Worm (Caenorhabditis elegans): Measurements from ENCODE around the gene ets-4.
A peak's percentile ranks its signal among the peaks of the same experiment; 100 is the strongest.

The ets-4 gene

DNA sequence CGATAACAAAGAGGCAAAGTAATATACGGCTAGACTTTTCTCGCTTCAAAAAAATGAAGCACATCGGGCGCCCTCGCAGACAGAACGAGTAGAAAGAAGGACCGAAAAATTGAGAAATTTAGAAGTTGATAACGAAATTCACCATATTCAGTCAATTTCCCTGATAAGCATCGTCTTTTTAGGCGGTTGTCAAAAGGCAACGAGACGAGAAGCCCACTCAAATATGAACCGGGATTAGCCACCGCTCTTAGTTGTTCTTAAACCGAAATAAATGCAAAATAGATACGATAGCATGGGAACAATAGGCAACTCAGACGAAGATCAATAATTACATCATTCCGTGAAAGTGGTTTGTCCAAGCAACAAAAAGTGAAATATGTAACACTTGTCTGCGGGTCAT, 15.5 kb upstream of the ets-4 start:
- TF ChIP-seq pqm-1 (tag; optimal IDR thresholded peaks at IDR 0.05) (peak; percentile 4), elt-2 (tag; optimal IDR thresholded peaks at IDR 0.05) (peak; percentile 64), nfya-1 (tag; optimal IDR thresholded peaks at IDR 0.05; ENCODE audit: insufficient read depth) (no peak)

DNA sequence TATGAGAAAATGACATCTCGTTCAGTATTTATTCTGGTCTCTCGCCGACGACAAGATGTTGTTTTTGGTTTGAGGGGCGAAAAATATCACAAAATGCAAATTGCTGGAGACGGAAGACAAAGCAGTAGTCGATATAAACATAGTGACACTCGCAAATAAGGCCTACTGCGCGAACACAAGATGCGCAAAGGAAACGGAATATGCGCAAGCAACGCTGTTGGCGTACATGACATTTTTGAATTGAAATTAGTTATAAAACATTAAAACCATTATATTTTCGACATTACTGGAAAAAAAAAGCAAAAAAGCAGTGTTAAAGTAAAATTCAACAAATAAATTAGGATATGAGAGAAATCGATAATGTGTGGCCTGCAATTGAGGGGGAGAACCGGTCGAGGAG, 13.7 kb upstream of the ets-4 start, which contains the start of gene cdf-1:
TSS of gene cdf-1 (minus strand) at position 136 of the 400 bp plus-strand sequence.
- TF ChIP-seq nhr-28 (tag; optimal IDR thresholded peaks at IDR 0.05) (no peak), ceh-82 (tag; optimal IDR thresholded peaks at IDR 0.05) (no peak), mdl-1 (tag; optimal IDR thresholded peaks at IDR 0.05) (no peak), lin-15B (tag; optimal IDR thresholded peaks at IDR 0.05) (peak; percentile 16), nfya-1 (tag; optimal IDR thresholded peaks at IDR 0.05; ENCODE audit: insufficient read depth) (peak; percentile 23), nhr-23 (tag; optimal IDR thresholded peaks at IDR 0.05) (peak; percentile 45), jun-1 (tag; optimal IDR thresholded peaks at IDR 0.05) (no peak), egl-27 (tag; optimal IDR thresholded peaks at IDR 0.05) (no peak), nhr-76 (tag; optimal IDR thresholded peaks at IDR 0.05) (no peak)

DNA sequence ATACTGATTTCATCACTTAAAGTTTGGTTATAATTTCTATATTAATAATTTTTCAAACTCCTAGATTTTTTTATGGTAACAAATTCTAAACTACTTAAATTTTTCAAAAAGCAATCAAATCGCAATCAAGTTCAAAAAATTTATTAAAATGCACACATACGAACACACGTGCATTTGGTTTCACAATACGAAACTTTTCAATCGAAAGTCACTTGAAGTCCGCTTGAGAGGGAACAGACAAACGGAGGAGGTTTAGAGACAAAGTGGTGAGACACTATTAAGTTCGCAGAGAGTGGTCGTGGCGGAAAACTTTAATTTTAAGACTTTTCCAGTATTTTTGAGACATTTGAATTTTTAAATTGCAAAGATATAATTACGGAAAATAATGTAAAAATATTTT, 13.0 kb upstream of the ets-4 start, which contains the start of gene glr-8:
TSS of gene glr-8 (plus strand) at position 319 of the 400 bp plus-strand sequence.
- no peak for TF ChIP-seq aly-2 (tag; optimal IDR thresholded peaks at IDR 0.05)
- no peak for TF ChIP-seq ceh-28 (tag; optimal IDR thresholded peaks at IDR 0.05)
- no peak for TF ChIP-seq nhr-76 (tag; optimal IDR thresholded peaks at IDR 0.05)
- no peak for TF ChIP-seq elt-1 (tag; optimal IDR thresholded peaks at IDR 0.05)
- TF ChIP-seq lin-15B (tag; optimal IDR thresholded peaks at IDR 0.05), result no peak
- TF ChIP-seq lsy-12 (tag; optimal IDR thresholded peaks at IDR 0.05), result no peak
- TF ChIP-seq fos-1 (tag; optimal IDR thresholded peaks at IDR 0.05), result no peak
- TF ChIP-seq pha-4 (tag; optimal IDR thresholded peaks at IDR 0.05), result no peak
- TF ChIP-seq nhr-43 (tag; optimal IDR thresholded peaks at IDR 0.05; ENCODE audit: poor library complexity, severe bottlenecking), result no peak
- TF ChIP-seq egl-27 (tag; optimal IDR thresholded peaks at IDR 0.05), result no peak
- no peak for TF ChIP-seq hmg-11 (tag; optimal IDR thresholded peaks at IDR 0.05)
- no peak for TF ChIP-seq ama-1 (optimal IDR thresholded peaks at IDR 0.05)
- no peak for TF ChIP-seq pqm-1 (tag; optimal IDR thresholded peaks at IDR 0.05)

DNA sequence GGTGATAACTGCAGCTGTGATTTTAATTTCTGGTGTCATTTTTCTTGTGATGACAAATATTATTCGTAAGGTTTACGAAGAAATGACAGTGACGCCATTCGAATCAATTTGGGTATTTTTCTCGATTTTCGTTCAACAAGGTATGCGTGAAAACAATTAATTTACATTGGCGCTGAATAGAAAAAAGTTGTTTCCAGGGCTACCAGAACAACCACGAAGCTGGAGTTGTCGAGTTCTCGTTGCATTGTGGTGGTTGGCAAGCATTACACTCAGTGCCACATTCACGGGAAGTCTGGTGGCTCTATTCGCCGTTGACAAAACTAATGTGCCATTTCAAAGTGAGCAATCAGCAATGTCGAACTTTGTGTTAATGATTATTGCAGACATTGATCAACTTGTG, 10.9 kb upstream of the ets-4 start:
- peak; percentile 29 for TF ChIP-seq egl-5 (tag; optimal IDR thresholded peaks at IDR 0.05)
- no peak for TF ChIP-seq ztf-4 (tag; optimal IDR thresholded peaks at IDR 0.05)

DNA sequence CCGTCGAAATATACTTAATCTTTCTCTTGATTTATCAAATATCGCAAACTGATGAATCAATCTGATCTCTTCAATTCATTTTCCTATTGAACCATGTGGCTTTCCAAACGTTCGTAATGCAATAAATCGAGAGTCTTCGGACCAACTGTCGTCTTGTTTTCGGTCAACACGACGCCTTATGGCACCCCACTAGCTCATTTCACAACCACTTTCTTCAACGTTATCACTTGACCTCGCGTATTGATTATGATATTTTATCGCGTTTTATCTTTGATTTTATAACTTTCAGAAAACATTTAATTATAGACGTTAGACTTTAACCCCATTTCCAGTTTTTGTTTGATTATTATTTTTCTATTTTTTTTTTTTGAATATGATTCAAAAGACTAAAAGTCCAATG, 8.9 kb upstream of the ets-4 start:
- TF ChIP-seq nhr-67 (tag; optimal IDR thresholded peaks at IDR 0.05) (no peak), elt-1 (tag; optimal IDR thresholded peaks at IDR 0.05) (no peak), pqm-1 (tag; optimal IDR thresholded peaks at IDR 0.05) (peak; percentile 27), egl-5 (tag; optimal IDR thresholded peaks at IDR 0.05) (peak; percentile 49), fkh-2 (tag; optimal IDR thresholded peaks at IDR 0.05) (no peak), elt-2 (tag; optimal IDR thresholded peaks at IDR 0.05) (peak; percentile 59), lin-15B (tag; optimal IDR thresholded peaks at IDR 0.05) (no peak)

DNA sequence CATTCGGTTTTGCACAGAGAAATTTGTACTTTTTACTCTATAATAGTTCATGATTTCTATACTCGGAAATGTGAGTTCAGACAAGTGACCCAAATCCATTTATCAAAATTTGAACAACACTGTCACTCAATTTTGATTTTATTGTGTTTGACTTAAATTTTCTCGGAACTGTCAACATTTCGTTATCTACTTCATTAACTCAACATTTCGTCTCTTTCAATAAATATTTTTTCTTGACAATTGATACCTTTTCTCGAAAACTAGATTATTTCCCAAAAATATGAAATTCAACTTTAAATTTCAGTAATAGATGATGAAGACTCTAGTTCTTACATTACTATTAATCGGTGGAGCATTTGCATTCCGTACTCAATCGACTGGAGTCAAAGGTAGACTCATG, 8.1 kb upstream of the ets-4 start, which contains the start of gene ttr-36:
TSS of gene ttr-36 (plus strand) at position 301 of the 400 bp plus-strand sequence.
- no peak for TF ChIP-seq ama-1 (optimal IDR thresholded peaks at IDR 0.05)
- TF ChIP-seq elt-2 (tag; optimal IDR thresholded peaks at IDR 0.05), result no peak
- TF ChIP-seq fkh-10 (GFP tag; optimal IDR thresholded peaks at IDR 0.05), result no peak
- no peak for TF ChIP-seq fkh-2 (tag; optimal IDR thresholded peaks at IDR 0.05)
- no peak for TF ChIP-seq ceh-82 (tag; optimal IDR thresholded peaks at IDR 0.05)
- TF ChIP-seq pha-4 (tag; optimal IDR thresholded peaks at IDR 0.05), result no peak

DNA sequence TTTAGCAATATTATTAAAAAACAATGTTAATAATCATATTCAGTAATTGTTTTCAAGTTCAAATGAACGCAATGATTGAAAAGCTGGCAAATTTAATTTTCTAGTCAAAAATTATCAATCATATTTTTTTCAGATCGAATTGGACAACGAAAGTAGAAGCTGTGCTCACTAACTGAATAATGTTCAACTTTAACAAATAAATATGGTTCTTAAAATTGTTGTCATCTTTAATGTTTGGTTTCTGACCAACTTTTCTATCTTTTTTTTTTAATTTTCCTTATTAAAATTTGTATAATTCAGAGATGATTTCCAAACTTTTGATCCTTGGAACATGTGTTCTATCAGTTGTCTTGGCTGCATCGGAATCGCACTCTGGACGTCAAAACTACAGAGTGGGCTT, 6.7 kb upstream of the ets-4 start, which contains the start of gene ttr-35:
TSS of gene ttr-35 (plus strand) at position 301 of the 400 bp plus-strand sequence.
- TF ChIP-seq mdl-1 (tag; optimal IDR thresholded peaks at IDR 0.05) (no peak), ama-1 (optimal IDR thresholded peaks at IDR 0.05) (no peak), nhr-77 (tag; optimal IDR thresholded peaks at IDR 0.05) (no peak), elt-1 (tag; optimal IDR thresholded peaks at IDR 0.05) (no peak), sea-2 (GFP tag; optimal IDR thresholded peaks at IDR 0.05) (no peak), fkh-10 (GFP tag; optimal IDR thresholded peaks at IDR 0.05) (no peak), fos-1 (tag; optimal IDR thresholded peaks at IDR 0.05) (no peak), tbx-2 (tag; optimal IDR thresholded peaks at IDR 0.05) (no peak), daf-12 (tag; optimal IDR thresholded peaks at IDR 0.05) (no peak)

Data from whole organism, L3 larva.